Worm (Caenorhabditis elegans) whole organism, early embryonic: Measurements from ENCODE around the gene dmsr-15.

Experiments
- ama-1 ChIP-seq: fragments of 150-350 bp; optimal IDR thresholded peaks from 2 replicates; lab custom pipeline; 2014
- ceh-13 ChIP-seq: fragments of 200-800 bp; sonication (Bioruptor generic); optimal IDR thresholded peaks from 2 replicates; lab custom pipeline; 2018; ENCODE audit warnings: mild to moderate bottlenecking, missing genetic modification characterization, missing compliant biosample characterization
- ceh-36 ChIP-seq: sonication (generic microtip); optimal IDR thresholded peaks from 2 replicates; lab custom pipeline; 2016; ENCODE audit warnings: missing genetic modification characterization, inconsistent platforms, missing compliant biosample characterization
- scrt-1 ChIP-seq: fragments of 200-800 bp; sonication (Bioruptor generic); IDR thresholded peaks from 2 replicates; pipeline ENCODE4 v1.3.6; 2022; ENCODE audit warnings: missing genetic modification characterization, missing compliant biosample characterization
- tbx-11 ChIP-seq: fragments of 200-800 bp; sonication (Bioruptor generic); IDR thresholded peaks from 2 replicates; pipeline ENCODE4 v1.3.6; 2022; ENCODE audit warnings: missing genetic modification characterization, missing compliant biosample characterization
- tra-4 ChIP-seq: sonication (generic microtip); optimal IDR thresholded peaks from 2 replicates; lab custom pipeline; 2017; ENCODE audit warnings: missing genetic modification characterization, missing compliant biosample characterization

DNA sequence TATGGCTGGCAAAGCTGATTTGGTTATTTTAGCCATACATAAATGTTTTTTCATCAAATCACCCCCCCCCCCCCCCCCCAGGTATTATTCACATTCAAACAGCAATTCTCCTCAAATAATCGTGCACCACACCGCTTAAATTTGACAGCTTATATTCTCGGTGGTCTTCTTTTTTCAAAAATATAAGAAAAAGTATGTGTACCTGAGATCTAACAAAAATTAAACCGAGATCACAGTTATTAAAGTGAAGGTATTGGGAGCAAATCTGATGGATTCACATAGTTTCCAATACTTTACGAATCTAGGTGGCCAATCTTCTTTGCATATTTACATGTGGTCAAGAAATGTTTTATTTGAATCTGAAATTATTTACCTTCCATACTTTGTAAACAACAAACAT is 48.5 kb downstream of the dmsr-15 start, which contains the start of gene ZC404.15:
- TF ChIP-seq ceh-36, result no peak
- no peak for TF ChIP-seq tbx-11 (GFP tag; lab: Robert Waterston, UW)
- TF ChIP-seq ama-1 (lab: Kevin White, UChicago), result no peak
- TF ChIP-seq tra-4 (tag; lab: Kevin White, UChicago), result no peak
- TF ChIP-seq scrt-1, result no peak
- TF ChIP-seq ceh-13 (GFP tag; lab: Kevin White, UChicago), result no peak
